Fruit fly (Drosophila melanogaster) whole organism, embryonic: ENCODE measurements around the gene spdo.

ENCODE experiments used
- Ada2b ChIP-seq: fragments of 200-800 bp; sonication (Bioruptor generic); IDR thresholded peaks from 2 replicates; pipeline ENCODE4 v1.3.6; 2022; ENCODE audit warnings: missing biosample characterization, missing genetic modification characterization
- CG10209 ChIP-seq: fragments of 200-800 bp; sonication (Bioruptor generic); optimal IDR thresholded peaks from 3 replicates; lab custom pipeline; 2017; ENCODE audit warnings: missing biosample characterization, mild to moderate bottlenecking, missing genetic modification characterization, missing genetic modification reagents
- CG10565 ChIP-seq: fragments of 200-800 bp; sonication (Bioruptor generic); optimal IDR thresholded peaks from 3 replicates; lab custom pipeline; 2016; ENCODE audit warnings: missing biosample characterization, mild to moderate bottlenecking, missing genetic modification characterization
- CG16815 ChIP-seq: fragments of 200-800 bp; sonication (Bioruptor generic); optimal IDR thresholded peaks from 3 replicates; lab custom pipeline; 2017; ENCODE audit warnings: missing biosample characterization, mild to moderate bottlenecking, missing genetic modification characterization
- CG1792 ChIP-seq: fragments of 200-800 bp; sonication (Bioruptor generic); optimal IDR thresholded peaks from 2 replicates; lab custom pipeline; 2016; ENCODE audit warnings: missing biosample characterization, missing genetic modification characterization
- CG18599 ChIP-seq: fragments of 200-800 bp; sonication (Bioruptor generic); optimal IDR thresholded peaks from 3 replicates; lab custom pipeline; 2017; ENCODE audit warnings: missing biosample characterization, missing genetic modification characterization, mild to moderate bottlenecking, moderate library complexity, missing genetic modification reagents
- CG2678 ChIP-seq: fragments of 200-800 bp; sonication (Bioruptor generic); optimal IDR thresholded peaks from 3 replicates; lab custom pipeline; 2019; ENCODE audit warnings: missing biosample characterization, mild to moderate bottlenecking, missing genetic modification characterization, moderate library complexity
- CG4404 ChIP-seq: fragments of 200-800 bp; sonication (Bioruptor generic); IDR thresholded peaks from 2 replicates; pipeline ENCODE4 v1.3.6; 2022; ENCODE audit warnings: missing biosample characterization, missing genetic modification characterization
- CG4730 ChIP-seq: fragments of 200-800 bp; sonication (Bioruptor generic); IDR thresholded peaks from 2 replicates; pipeline ENCODE4 v1.3.6; 2022; ENCODE audit warnings: missing biosample characterization, missing genetic modification characterization
- CG9215 ChIP-seq: fragments of 200-800 bp; sonication (Bioruptor generic); IDR thresholded peaks from 2 replicates; pipeline ENCODE4 v1.3.6; 2022; ENCODE audit warnings: missing biosample characterization, missing genetic modification characterization
- CG9817 ChIP-seq: fragments of 200-800 bp; sonication (Bioruptor generic); optimal IDR thresholded peaks from 2 replicates; lab custom pipeline; 2018; ENCODE audit warnings: missing biosample characterization, mild to moderate bottlenecking, missing genetic modification characterization, moderate library complexity
- Dad ChIP-seq: fragments of 200-800 bp; sonication (Bioruptor generic); optimal IDR thresholded peaks from 3 replicates; lab custom pipeline; 2016; ENCODE audit warnings: missing biosample characterization, missing genetic modification characterization
- Dip3 ChIP-seq: fragments of 200-800 bp; sonication (Bioruptor generic); optimal IDR thresholded peaks from 3 replicates; lab custom pipeline; 2016; ENCODE audit warnings: missing biosample characterization, missing genetic modification characterization
- Dp ChIP-seq: fragments of 200-800 bp; sonication (Bioruptor generic); optimal IDR thresholded peaks from 2 replicates; lab custom pipeline; 2018; ENCODE audit warnings: missing biosample characterization, mild to moderate bottlenecking, missing genetic modification characterization, moderate library complexity
- Eip74EF ChIP-seq, 2 experiments: fragments of 200-800 bp in 1 of 2; fragments of >200 bp in 1 of 2; sonication (Bioruptor generic) in 1 of 2; optimal IDR thresholded peaks; 2 replicates each; lab custom pipeline; 2017 to 2019; ENCODE audit warnings: missing biosample characterization in 2 of 2, missing genetic modification characterization in 2 of 2, mild to moderate bottlenecking in 1 of 2, moderate library complexity in 1 of 2
- Hmr ChIP-seq: fragments of 200-800 bp; sonication (Bioruptor generic); optimal IDR thresholded peaks from 3 replicates; lab custom pipeline; 2017; ENCODE audit warnings: mild to moderate bottlenecking, missing biosample characterization, missing genetic modification reagents, missing genetic modification characterization
- Lim3 ChIP-seq: fragments of 200-800 bp; sonication (Bioruptor generic); IDR thresholded peaks from 2 replicates; pipeline ENCODE4 v1.3.6; 2022; ENCODE audit warnings: missing biosample characterization, missing genetic modification characterization
- MBD-R2 ChIP-seq: fragments of 200-800 bp; sonication (Bioruptor generic); IDR thresholded peaks from 2 replicates; pipeline ENCODE4 v1.3.6; 2022; ENCODE audit warnings: missing biosample characterization, missing genetic modification characterization
- MESR4 ChIP-seq: fragments of 200-800 bp; sonication (Bioruptor generic); optimal IDR thresholded peaks from 2 replicates; lab custom pipeline; 2018; ENCODE audit warnings: missing biosample characterization, mild to moderate bottlenecking, missing genetic modification characterization, moderate library complexity
- Med ChIP-seq: fragments of 200-800 bp; sonication (Bioruptor generic); peaks from one replicate; lab custom pipeline; 2016; ENCODE audit warnings: missing biosample characterization, missing genetic modification characterization, mild to moderate bottlenecking, inconsistent platforms, moderate library complexity
- Opbp ChIP-seq: fragments of 200-800 bp; sonication (Bioruptor generic); IDR thresholded peaks from 3 replicates; pipeline ENCODE4 v1.3.6; 2022; ENCODE audit warnings: missing biosample characterization, missing genetic modification characterization; ENCODE audit not compliant: partially characterized antibody
- Sry-δ ChIP-seq: fragments of 200-800 bp; sonication (Bioruptor generic); optimal IDR thresholded peaks from 2 replicates; lab custom pipeline; 2016; ENCODE audit warnings: missing biosample characterization, missing genetic modification characterization
- Ssrp ChIP-seq: fragments of 200-800 bp; sonication (Bioruptor generic); optimal IDR thresholded peaks from 2 replicates; lab custom pipeline; 2018; ENCODE audit warnings: missing biosample characterization, mild to moderate bottlenecking, missing genetic modification characterization, moderate library complexity
- Stat92E ChIP-seq, 3 experiments: fragments of >200 bp in 2 of 3; fragments of 200-800 bp in 1 of 3; sonication (Bioruptor generic) in 1 of 3; optimal IDR thresholded peaks; 2 replicates each; lab custom pipeline; 2017 to 2019; ENCODE audit warnings: missing biosample characterization in 3 of 3, missing genetic modification characterization in 3 of 3, mild to moderate bottlenecking in 1 of 3, moderate library complexity in 1 of 3
- Trl ChIP-seq, 3 experiments: fragments of >200 bp in 2 of 3; fragments of 200-800 bp in 1 of 3; sonication (Bioruptor generic) in 1 of 3; optimal IDR thresholded peaks; 2 replicates in 1 of 3; 3 replicates in 2 of 3; lab custom pipeline; 2016 to 2017; ENCODE audit warnings: missing biosample characterization in 1 of 3, missing genetic modification characterization in 1 of 3
- Xbp1 ChIP-seq: fragments of 200-800 bp; sonication (Bioruptor generic); optimal IDR thresholded peaks from 3 replicates; lab custom pipeline; 2016; ENCODE audit warnings: missing biosample characterization, mild to moderate bottlenecking, missing genetic modification characterization
- YL-1 ChIP-seq: fragments of 200-800 bp; sonication (Bioruptor generic); optimal IDR thresholded peaks from 3 replicates; lab custom pipeline; 2017; ENCODE audit warnings: missing biosample characterization, mild to moderate bottlenecking, missing genetic modification characterization
- bcd ChIP-seq: fragments of 200-800 bp; sonication (Bioruptor generic); optimal IDR thresholded peaks from 2 replicates; lab custom pipeline; 2017; ENCODE audit warnings: missing biosample characterization, mild to moderate bottlenecking, missing genetic modification characterization
- ci ChIP-seq: fragments of 200-800 bp; sonication (Bioruptor generic); IDR thresholded peaks from 3 replicates; pipeline ENCODE4 v1.3.6; 2022; ENCODE audit warnings: missing biosample characterization, missing genetic modification characterization
- disco-r ChIP-seq: fragments of 200-800 bp; sonication (Bioruptor generic); optimal IDR thresholded peaks from 2 replicates; lab custom pipeline; 2016; ENCODE audit warnings: missing biosample characterization, missing genetic modification characterization
- ewg ChIP-seq: fragments of 200-800 bp; sonication (Bioruptor generic); optimal IDR thresholded peaks from 3 replicates; lab custom pipeline; 2017; ENCODE audit warnings: mild to moderate bottlenecking, missing biosample characterization, missing genetic modification reagents, missing genetic modification characterization
- eyg ChIP-seq: fragments of 200-800 bp; sonication (Bioruptor generic); optimal IDR thresholded peaks from 3 replicates; lab custom pipeline; 2016; ENCODE audit warnings: missing biosample characterization, missing genetic modification characterization
- grau ChIP-seq: fragments of 200-800 bp; optimal IDR thresholded peaks from 3 replicates; lab custom pipeline; 2019; ENCODE audit warnings: missing biosample characterization, mild to moderate bottlenecking, missing genetic modification characterization, moderate library complexity
- gsb-n ChIP-seq: fragments of 200-800 bp; sonication (Bioruptor generic); optimal IDR thresholded peaks from 3 replicates; lab custom pipeline; 2018; ENCODE audit warnings: missing biosample characterization, mild to moderate bottlenecking, missing genetic modification characterization
- knrl ChIP-seq: fragments of 200-800 bp; sonication (Bioruptor generic); IDR thresholded peaks from 3 replicates; pipeline ENCODE4 v1.3.6; 2022; ENCODE audit warnings: missing biosample characterization, missing genetic modification characterization; ENCODE audit not compliant: partially characterized antibody
- lilli ChIP-seq: fragments of 200-800 bp; sonication (Bioruptor generic); optimal IDR thresholded peaks from 3 replicates; lab custom pipeline; 2016; ENCODE audit warnings: missing biosample characterization, missing genetic modification characterization
- nom ChIP-seq: fragments of 200-800 bp; sonication (Bioruptor generic); optimal IDR thresholded peaks from 2 replicates; lab custom pipeline; 2017; ENCODE audit warnings: missing biosample characterization, missing genetic modification characterization, mild to moderate bottlenecking, moderate library complexity, missing genetic modification reagents
- oc ChIP-seq: fragments of 200-800 bp; sonication (Bioruptor generic); optimal IDR thresholded peaks from 2 replicates; lab custom pipeline; 2018; ENCODE audit warnings: missing biosample characterization, mild to moderate bottlenecking, missing genetic modification characterization, moderate library complexity
- onecut ChIP-seq: fragments of 200-800 bp; sonication (Bioruptor generic); IDR thresholded peaks from 2 replicates; pipeline ENCODE4 v1.3.6; 2022; ENCODE audit warnings: missing biosample characterization, missing genetic modification characterization
- pfk ChIP-seq: fragments of 200-800 bp; sonication (Bioruptor generic); optimal IDR thresholded peaks from 2 replicates; lab custom pipeline; 2018; ENCODE audit warnings: missing biosample characterization, mild to moderate bottlenecking, missing genetic modification characterization, moderate library complexity
- psq ChIP-seq: fragments of 200-800 bp; sonication (Bioruptor generic); optimal IDR thresholded peaks from 2 replicates; lab custom pipeline; 2017; ENCODE audit warnings: missing biosample characterization, missing genetic modification characterization
- sc ChIP-seq, 3 experiments: fragments of >200 bp in 2 of 3; fragments of 200-800 bp in 1 of 3; sonication (Bioruptor generic) in 1 of 3; optimal IDR thresholded peaks; 2 replicates in 2 of 3; 3 replicates in 1 of 3; lab custom pipeline; 2017; ENCODE audit warnings: mild to moderate bottlenecking in 1 of 3, missing biosample characterization in 1 of 3, missing genetic modification characterization in 1 of 3, missing genetic modification reagents in 1 of 3
- scrt ChIP-seq: fragments of 200-800 bp; sonication (Bioruptor generic); optimal IDR thresholded peaks from 2 replicates; lab custom pipeline; 2018; ENCODE audit warnings: missing biosample characterization, mild to moderate bottlenecking, missing genetic modification characterization, moderate library complexity
- toy ChIP-seq: fragments of 200-800 bp; sonication (Bioruptor generic); IDR thresholded peaks from 2 replicates; pipeline ENCODE4 v1.3.6; 2022; ENCODE audit warnings: missing biosample characterization, missing genetic modification characterization
- vfl ChIP-seq: fragments of 200-800 bp; sonication (Bioruptor generic); optimal IDR thresholded peaks from 2 replicates; lab custom pipeline; 2016; ENCODE audit warnings: missing biosample characterization, missing genetic modification characterization
- wek ChIP-seq: fragments of 200-800 bp; sonication (Bioruptor generic); optimal IDR thresholded peaks from 3 replicates; lab custom pipeline; 2018; ENCODE audit warnings: missing biosample characterization, mild to moderate bottlenecking, missing genetic modification characterization, moderate library complexity
- z ChIP-seq: fragments of 200-800 bp; sonication (Bioruptor generic); IDR thresholded peaks from 3 replicates; pipeline ENCODE4 v1.3.6; 2022; ENCODE audit warnings: missing biosample characterization, missing genetic modification characterization
- zfh2 ChIP-seq: fragments of 200-800 bp; sonication (Bioruptor generic); optimal IDR thresholded peaks from 2 replicates; lab custom pipeline; 2016; ENCODE audit warnings: missing biosample characterization, missing genetic modification characterization

The spdo gene

dm6 chr3R:30465775-30466494 is 10.5 kb upstream of the spdo start, which contains the start of gene PH4alphaEFB (continued):
- TF ChIP-seq Ada2b (GFP tag; lab: Robert Waterston, UW) (no peak), ci (GFP tag; lab: Robert Waterston, UW) (peak; percentile 68; the same call in 2 of the 3 replicates), pfk (no peak), CG4730 (GFP tag; lab: Robert Waterston, UW) (no peak), CG10209 (GFP tag; lab: Kevin White, UChicago) (no peak), z (no peak), Sry-δ (no peak), Dp (GFP tag; lab: Kevin White, UChicago) (peak; percentile 85), lilli (no peak), toy (GFP tag; lab: Robert Waterston, UW) (no peak), grau (tag; lab: Kevin White, UChicago) (no peak), YL-1 (GFP tag; lab: Kevin White, UChicago) (peak; percentile 27), Xbp1 (GFP tag; lab: Kevin White, UChicago) (peak; percentile 5), CG18599 (GFP tag; lab: Kevin White, UChicago) (no peak), CG16815 (GFP tag; lab: Kevin White, UChicago) (no peak), eyg (GFP tag; lab: Kevin White, UChicago) (no peak), sc (optimal IDR thresholded peaks at IDR 0.05; lab: Kevin White, UChicago) (no peak), sc (GFP tag; optimal IDR thresholded peaks at IDR 0.05; lab: Kevin White, UChicago) (no peak), Trl (optimal IDR thresholded peaks at IDR 0.05; lab: Kevin White, UChicago) (peak; percentile 84 to 94), Trl (GFP tag; optimal IDR thresholded peaks at IDR 0.05; lab: Kevin White, UChicago) (no peak), onecut (peak; percentile 29; the same call in 1 of the 2 replicates), Stat92E (GFP tag; optimal IDR thresholded peaks at IDR 0.05; lab: Kevin White, UChicago) (peak in 1 of 3 experiments; percentile 56), ewg (GFP tag; lab: Kevin White, UChicago) (peak; percentile 76), Med (GFP tag; lab: Kevin White, UChicago) (peak; percentile 43), MESR4 (GFP tag; lab: Kevin White, UChicago) (peak; percentile 3), zfh2 (GFP tag; lab: Kevin White, UChicago) (no peak), oc (no peak), scrt (peak; percentile 84), vfl (GFP tag; lab: Kevin White, UChicago) (no peak), Hmr (peak; percentile 0), disco-r (no peak), CG4404 (GFP tag; lab: Robert Waterston, UW) (no peak), CG9215 (GFP tag; lab: Robert Waterston, UW) (no peak), CG1792 (GFP tag; lab: Kevin White, UChicago) (no peak), wek (peak; percentile 3), gsb-n (tag; lab: Kevin White, UChicago) (peak; percentile 78), Lim3 (GFP tag; lab: Robert Waterston, UW) (no peak), Ssrp (tag; lab: Kevin White, UChicago) (no peak), MBD-R2 (no peak), Dad (GFP tag; lab: Kevin White, UChicago) (no peak), Dip3 (GFP tag; lab: Kevin White, UChicago) (no peak), CG2678 (no peak), Eip74EF (GFP tag; optimal IDR thresholded peaks at IDR 0.05; lab: Kevin White, UChicago) (peak in 1 of 2 experiments; percentile 34), bcd (GFP tag; lab: Kevin White, UChicago) (no peak), knrl (GFP tag; lab: Robert Waterston, UW) (no peak), CG9817 (tag; lab: Kevin White, UChicago) (no peak), psq (GFP tag; lab: Kevin White, UChicago) (no peak), nom (GFP tag; lab: Kevin White, UChicago) (peak; percentile 57), Opbp (GFP tag; lab: Robert Waterston, UW) (0 out of 3 replicates have a peak, but pooled peaks have one; percentile 22), CG10565 (no peak)
